Worm (Caenorhabditis elegans): ENCODE results near the gene gpla-1.

DNA sequence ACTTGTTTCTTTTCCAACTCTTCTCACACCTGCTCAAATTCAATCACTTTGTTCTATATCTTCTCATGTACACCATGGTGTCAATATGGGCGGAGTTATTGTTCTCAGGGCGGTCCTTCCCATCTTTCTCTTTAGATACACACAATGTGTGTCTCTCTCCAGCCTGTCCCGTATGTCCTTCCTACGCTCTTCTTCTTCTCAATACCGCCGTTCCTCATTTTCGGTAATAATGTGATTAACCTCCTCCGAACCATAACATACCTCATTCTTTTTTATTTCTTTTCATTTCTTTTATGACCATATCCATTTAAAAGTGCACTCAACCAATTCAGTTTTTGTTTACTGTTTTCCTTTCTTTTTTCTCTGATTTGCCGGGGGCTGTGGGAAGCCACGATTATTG lies 18.0 kb upstream of the gpla-1 start:
- no peak for TF ChIP-seq nhr-41 (GFP tag; IDR thresholded peaks at IDR 0.05)
- no peak for TF ChIP-seq nhr-77 (tag; optimal IDR thresholded peaks at IDR 0.05)
- no peak for TF ChIP-seq jun-1 (tag; optimal IDR thresholded peaks at IDR 0.05)
- TF ChIP-seq hlh-30 (tag; optimal IDR thresholded peaks at IDR 0.05; ENCODE audit: insufficient read depth), result no peak
- TF ChIP-seq Y105C5A.15 (GFP tag; IDR thresholded peaks at IDR 0.05), result no peak
- no peak for TF ChIP-seq nhr-76 (tag; optimal IDR thresholded peaks at IDR 0.05)
- no peak for TF ChIP-seq egl-27 (tag; optimal IDR thresholded peaks at IDR 0.05)
- TF ChIP-seq pha-4 (GFP tag; IDR thresholded peaks at IDR 0.05), result no peak
- no peak for TF ChIP-seq pha-4 (tag; optimal IDR thresholded peaks at IDR 0.05)
- no peak for TF ChIP-seq dpl-1 (GFP tag; optimal IDR thresholded peaks at IDR 0.05)
- TF ChIP-seq mdl-1 (tag; optimal IDR thresholded peaks at IDR 0.05), result no peak
- no peak for TF ChIP-seq fos-1 (tag; optimal IDR thresholded peaks at IDR 0.05)
- TF ChIP-seq lin-15B (tag; optimal IDR thresholded peaks at IDR 0.05), result no peak

All from whole organism, L4 larva.